Fruit fly (Drosophila melanogaster): ENCODE measurements around the gene Dip-B.

Gene Dip-B

dm6 chr3R:13812736-13813250 lies 30.7 kb downstream of the Dip-B start, which contains the start of the genes tal-1A, tal-2A, tal-3A and tal-AA (continued):
- TF ChIP-seq CG10979 (tag; optimal IDR thresholded peaks at IDR 0.05) (no peak), Xrp1 (GFP tag; IDR thresholded peaks at IDR 0.05) (peak; percentile 45), CG10543 (GFP tag; optimal IDR thresholded peaks at IDR 0.05) (no peak), CG14965 (GFP tag; optimal IDR thresholded peaks at IDR 0.05; ENCODE audit: borderline replicate concordance) (no peak), CG4617 (GFP tag; optimal IDR thresholded peaks at IDR 0.05; ENCODE audit: borderline replicate concordance) (no peak), cad (GFP tag; optimal IDR thresholded peaks at IDR 0.05) (no peak), Fer3 (tag; optimal IDR thresholded peaks at IDR 0.05) (no peak), B-H1 (GFP tag; IDR thresholded peaks at IDR 0.05) (no peak; the same call in 2 of the 3 replicates), CG10366 (GFP tag; IDR thresholded peaks at IDR 0.05) (no peak), CG2678 (tag; optimal IDR thresholded peaks at IDR 0.05) (no peak), Oaz (GFP tag; IDR thresholded peaks at IDR 0.05) (no peak), amos (GFP tag; IDR thresholded peaks at IDR 0.05; ENCODE audit: partially characterized antibody) (peak; percentile 8; the same call in 1 of the 2 replicates), scrt (GFP tag; optimal IDR thresholded peaks at IDR 0.05) (no peak), Hr51 (GFP tag; optimal IDR thresholded peaks at IDR 0.05) (no peak), zen (tag; optimal IDR thresholded peaks at IDR 0.05) (no peak), Med (GFP tag) (peak; percentile 81), CG8944 (GFP tag; optimal IDR thresholded peaks at IDR 0.05) (no peak), CG8388 (GFP tag; optimal IDR thresholded peaks at IDR 0.05) (no peak), Ptx1 (GFP tag; IDR thresholded peaks at IDR 0.05) (no peak), Hmr (GFP tag; optimal IDR thresholded peaks at IDR 0.05) (no peak), hb (GFP tag; IDR thresholded peaks at IDR 0.05; ENCODE audit: partially characterized antibody) (no peak), Opbp (GFP tag; IDR thresholded peaks at IDR 0.05; ENCODE audit: partially characterized antibody) (0 out of 3 replicates have a peak, but pooled peaks have one; percentile 47), CG1832 (GFP tag; optimal IDR thresholded peaks at IDR 0.05) (peak; percentile 81), ken (GFP tag; IDR thresholded peaks at IDR 0.05) (0 out of 3 replicates have a peak, but pooled peaks have one; percentile 19), CG3847 (GFP tag; IDR thresholded peaks at IDR 0.05) (peak; percentile 49), CG34224 (GFP tag; IDR thresholded peaks at IDR 0.05; ENCODE audit: partially characterized antibody) (peak; percentile 82), CG2889 (GFP tag; IDR thresholded peaks at IDR 0.05) (no peak), nerfin-2 (GFP tag; IDR thresholded peaks at IDR 0.05; ENCODE audit: partially characterized antibody) (no peak), sens (GFP tag) (peak; percentile 83), CG11093 (GFP tag; IDR thresholded peaks at IDR 0.05) (no peak), exex (tag; optimal IDR thresholded peaks at IDR 0.05) (no peak), croc (GFP tag; conservative IDR thresholded peaks at IDR 0.05) (no peak), zf30C (GFP tag; optimal IDR thresholded peaks at IDR 0.05) (no peak), cas (GFP tag; IDR thresholded peaks at IDR 0.05) (no peak), CG13894 (tag; optimal IDR thresholded peaks at IDR 0.05) (no peak), emc (GFP tag; optimal IDR thresholded peaks at IDR 0.05) (no peak), CG34376 (GFP tag; optimal IDR thresholded peaks at IDR 0.05) (peak; percentile 14), Ravus (GFP tag; IDR thresholded peaks at IDR 0.05) (no peak), CG31224 (GFP tag; IDR thresholded peaks at IDR 0.05) (no peak), Drgx (GFP tag; IDR thresholded peaks at IDR 0.05) (peak; percentile 44; the same call in 1 of the 2 replicates), grn (GFP tag; optimal IDR thresholded peaks at IDR 0.05) (peak; percentile 14), CG6689 (GFP tag; IDR thresholded peaks at IDR 0.05) (peak; percentile 16; the same call in 1 of the 2 replicates), sens-2 (GFP tag; IDR thresholded peaks at IDR 0.05) (0 out of 2 replicates have a peak, but pooled peaks have one; percentile 32), CG12104 (GFP tag; optimal IDR thresholded peaks at IDR 0.05) (no peak), dmrt99B (tag; optimal IDR thresholded peaks at IDR 0.05) (no peak), CkIIα-i1 (GFP tag; IDR thresholded peaks at IDR 0.05) (no peak), HmgD (GFP tag; optimal IDR thresholded peaks at IDR 0.05) (no peak), fd3F (GFP tag; optimal IDR thresholded peaks at IDR 0.05) (no peak), vvl (GFP tag; IDR thresholded peaks at IDR 0.05) (peak; percentile 60; the same call in 1 of the 2 replicates), CG30403 (GFP tag; optimal IDR thresholded peaks at IDR 0.05) (no peak)

Measured in whole organism, embryonic.